Fruit fly (Drosophila melanogaster): ENCODE data around the gene Septin4.

DNA sequence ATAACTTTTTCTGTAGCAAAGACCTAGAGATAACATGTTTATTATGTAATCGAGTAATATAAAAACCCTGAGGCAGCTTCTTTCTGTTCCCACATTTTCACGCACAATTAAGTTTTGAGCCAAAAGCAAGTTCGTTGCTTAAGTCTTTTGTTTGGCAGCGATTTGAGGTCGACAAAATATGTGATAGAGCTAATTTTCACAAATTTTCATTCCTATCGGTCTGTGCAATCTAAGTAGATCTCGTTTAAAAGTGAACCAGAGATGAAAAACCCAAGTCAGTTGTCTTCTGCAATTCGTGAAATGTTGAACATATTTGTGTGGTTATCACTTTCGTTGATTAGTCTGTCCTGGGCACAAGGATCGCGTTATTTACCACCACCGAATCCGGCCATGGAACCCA, 42.9 kb upstream of the Septin4 start, which contains the start of gene TwdlZ:
- no peak for TF ChIP-seq rn (GFP tag; IDR thresholded peaks at IDR 0.05)
- TF ChIP-seq CG14655 (GFP tag; optimal IDR thresholded peaks at IDR 0.05): no peak
- TF ChIP-seq Snoo (tag; optimal IDR thresholded peaks at IDR 0.05): no peak
- no peak for TF ChIP-seq Pif1A (GFP tag; optimal IDR thresholded peaks at IDR 0.05)
- no peak for TF ChIP-seq CG34367 (tag; optimal IDR thresholded peaks at IDR 0.05)
- no peak for TF ChIP-seq EcR (GFP tag; optimal IDR thresholded peaks at IDR 0.05)
- no peak for TF ChIP-seq CG12605 (GFP tag; IDR thresholded peaks at IDR 0.05)
- TF ChIP-seq CG15710 (tag; optimal IDR thresholded peaks at IDR 0.05): no peak

All from whole organism, pupa.